Worm (Caenorhabditis elegans): ENCODE data around the gene T16G1.9.

DNA sequence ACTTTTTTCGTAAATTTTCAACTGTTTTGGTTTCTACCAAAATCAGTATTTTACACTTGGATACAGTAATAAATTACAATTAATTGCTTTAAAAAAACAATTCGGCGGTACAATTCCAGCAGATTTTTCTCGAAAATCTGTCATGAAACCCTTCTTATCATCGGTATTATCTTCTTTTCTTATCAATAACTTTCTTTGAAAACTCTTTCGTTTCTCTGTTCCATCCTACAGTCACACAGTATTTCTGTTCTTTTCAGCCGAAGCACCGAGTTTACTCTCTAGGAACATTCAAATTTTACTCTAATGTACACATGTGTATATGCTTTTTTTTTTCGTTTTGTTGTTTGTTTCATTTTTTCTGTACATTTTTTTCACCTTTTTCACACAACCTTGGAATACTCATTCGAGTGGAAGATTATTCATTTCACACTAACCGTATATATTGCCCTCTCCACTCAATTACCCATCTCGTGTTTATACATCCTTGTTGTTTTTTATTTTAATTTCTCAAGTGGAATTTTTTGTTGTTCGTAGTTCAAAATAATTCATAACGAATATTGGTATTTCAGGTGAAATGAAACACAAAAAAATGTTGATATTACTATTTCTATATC lies 41.0 kb downstream of the T16G1.9 start, which contains the start of gene nid-1:
- TF ChIP-seq ZK185.1 (tag; optimal IDR thresholded peaks at IDR 0.05; ENCODE audit: poor library complexity, severe bottlenecking) (no peak), ztf-25 (GFP tag; IDR thresholded peaks at IDR 0.05) (no peak), nhr-120 (GFP tag; IDR thresholded peaks at IDR 0.05) (no peak), F49E8.2 (tag; optimal IDR thresholded peaks at IDR 0.05; ENCODE audit: insufficient read depth) (no peak), mxl-1 (tag; optimal IDR thresholded peaks at IDR 0.05) (no peak), ama-1 (optimal IDR thresholded peaks at IDR 0.05) (no peak), ama-1 (GFP tag; optimal IDR thresholded peaks at IDR 0.05) (no peak), ceh-100 (GFP tag; IDR thresholded peaks at IDR 0.05) (no peak), dpl-1 (GFP tag; optimal IDR thresholded peaks at IDR 0.05) (no peak), unc-62 (GFP tag; optimal IDR thresholded peaks at IDR 0.05) (no peak), ztf-18 (tag; optimal IDR thresholded peaks at IDR 0.05) (no peak), snpc-4 (GFP tag; optimal IDR thresholded peaks at IDR 0.05) (no peak), snpc-4 (tag; optimal IDR thresholded peaks at IDR 0.05) (no peak)

Data from whole organism, young adult.